Worm (Caenorhabditis elegans) whole organism, late embryonic: ENCODE results near the gene mod-1.

Source experiments
- tbx-2 ChIP-seq: sonication (generic microtip); optimal IDR thresholded peaks from 2 replicates; lab custom pipeline; 2016; ENCODE audit warnings: missing genetic modification characterization, missing compliant biosample characterization
- ttx-3 ChIP-seq: sonication (generic microtip); optimal IDR thresholded peaks from 2 replicates; lab custom pipeline; 2016; ENCODE audit warnings: missing genetic modification reagents, missing genetic modification characterization, missing compliant biosample characterization

DNA sequence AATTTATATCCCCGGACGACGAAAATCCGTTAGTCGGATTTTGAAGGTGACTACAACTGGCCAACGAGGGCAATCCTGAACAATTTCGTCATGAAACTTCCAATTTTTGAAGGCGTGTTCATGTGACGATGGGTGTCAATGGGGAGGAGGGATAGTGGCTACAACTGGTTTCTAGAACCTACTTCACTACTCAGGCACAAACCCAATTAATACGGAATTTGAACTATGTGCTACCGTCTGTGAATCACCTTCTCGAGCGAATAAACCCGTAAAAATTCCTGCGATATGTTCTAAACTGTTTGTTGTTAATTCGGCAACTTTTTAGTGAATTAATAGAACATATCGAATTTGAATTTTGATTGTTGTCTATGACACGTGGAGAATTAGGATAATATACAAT, 13.9 kb upstream of the mod-1 start:
- no peak for TF ChIP-seq ttx-3 (tag; lab: Kevin White, UChicago)
- no peak for TF ChIP-seq tbx-2 (tag; lab: Kevin White, UChicago)
